Fruit fly (Drosophila melanogaster): ENCODE measurements around the gene CG43675.

DNA sequence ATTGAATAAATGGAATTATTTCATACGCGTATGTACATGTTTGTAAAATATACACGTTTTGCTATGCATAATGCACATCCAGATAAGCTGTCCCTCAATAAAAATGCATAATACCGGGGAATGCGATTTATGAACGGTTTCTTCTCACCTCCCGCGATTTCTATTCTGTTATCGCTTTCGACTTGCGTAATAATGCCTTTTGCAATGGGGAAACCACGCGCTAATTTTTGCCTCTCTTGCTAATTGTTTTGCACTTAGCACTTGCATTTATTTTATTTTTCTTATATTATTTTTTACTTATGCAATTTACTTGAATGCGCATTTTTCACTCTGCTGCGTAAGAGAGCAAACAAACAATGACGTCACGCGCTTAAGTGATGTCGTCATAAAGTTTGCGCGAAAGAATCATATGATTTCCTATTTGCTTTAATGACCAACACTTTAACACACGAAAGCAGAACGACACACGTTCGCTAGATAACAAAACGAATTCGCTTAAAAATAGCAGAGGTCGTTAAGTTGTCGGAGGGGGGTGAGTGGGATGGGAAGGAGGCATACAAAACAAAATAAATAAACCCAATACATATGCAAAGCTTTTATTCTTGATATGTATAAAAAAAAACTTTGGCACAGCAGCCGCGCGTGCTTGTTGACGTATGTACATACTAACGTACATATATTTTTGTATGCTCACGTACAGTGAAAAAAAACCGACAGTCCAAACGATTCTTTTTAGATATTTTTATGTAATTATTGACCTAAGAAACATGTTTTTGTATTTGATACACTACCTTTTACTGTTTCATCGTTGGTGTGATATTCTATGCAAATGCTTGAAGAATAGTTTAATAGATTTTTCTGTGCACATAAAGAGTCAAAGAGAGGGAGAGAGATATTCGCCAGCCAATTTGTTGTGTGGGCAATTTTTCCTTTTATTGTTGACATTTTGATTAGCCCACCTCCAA lies 3.6 kb upstream of the CG43675 start:
- TF ChIP-seq CG7045 (GFP tag; optimal IDR thresholded peaks at IDR 0.05) (peak; percentile 14), CG14711 (tag; optimal IDR thresholded peaks at IDR 0.05) (peak; percentile 55), Crg-1 (GFP tag; optimal IDR thresholded peaks at IDR 0.05) (peak; percentile 20), Hr96 (GFP tag; optimal IDR thresholded peaks at IDR 0.05) (no peak), CG33017 (tag; optimal IDR thresholded peaks at IDR 0.05) (peak; percentile 31), toe (GFP tag; optimal IDR thresholded peaks at IDR 0.05) (no peak), CG7101 (tag; optimal IDR thresholded peaks at IDR 0.05) (peak; percentile 11), bab1 (GFP tag; optimal IDR thresholded peaks at IDR 0.05) (peak; percentile 36), CG12768 (GFP tag; optimal IDR thresholded peaks at IDR 0.05) (peak; percentile 57), CG11617 (GFP tag; optimal IDR thresholded peaks at IDR 0.05) (peak; percentile 70), kay (GFP tag; ENCODE audit: borderline replicate concordance) (peak; percentile 93), pad (GFP tag; optimal IDR thresholded peaks at IDR 0.05) (no peak), cic (GFP tag; optimal IDR thresholded peaks at IDR 0.05) (peak; percentile 57), ovo (GFP tag; optimal IDR thresholded peaks at IDR 0.05) (no peak)

Measured in whole organism, adult.